Fruit fly (Drosophila melanogaster) S2 (cell line): Measurements from ENCODE around the gene CG13930.

Experiments
- CG8478 ChIP-seq: fragments of >200 bp; optimal IDR thresholded peaks from 2 replicates; lab custom pipeline; 2018
- CTCF ChIP-seq, 2 experiments: fragments of >200 bp; optimal IDR thresholded peaks; 2 replicates each; lab custom pipeline; 2018

DNA sequence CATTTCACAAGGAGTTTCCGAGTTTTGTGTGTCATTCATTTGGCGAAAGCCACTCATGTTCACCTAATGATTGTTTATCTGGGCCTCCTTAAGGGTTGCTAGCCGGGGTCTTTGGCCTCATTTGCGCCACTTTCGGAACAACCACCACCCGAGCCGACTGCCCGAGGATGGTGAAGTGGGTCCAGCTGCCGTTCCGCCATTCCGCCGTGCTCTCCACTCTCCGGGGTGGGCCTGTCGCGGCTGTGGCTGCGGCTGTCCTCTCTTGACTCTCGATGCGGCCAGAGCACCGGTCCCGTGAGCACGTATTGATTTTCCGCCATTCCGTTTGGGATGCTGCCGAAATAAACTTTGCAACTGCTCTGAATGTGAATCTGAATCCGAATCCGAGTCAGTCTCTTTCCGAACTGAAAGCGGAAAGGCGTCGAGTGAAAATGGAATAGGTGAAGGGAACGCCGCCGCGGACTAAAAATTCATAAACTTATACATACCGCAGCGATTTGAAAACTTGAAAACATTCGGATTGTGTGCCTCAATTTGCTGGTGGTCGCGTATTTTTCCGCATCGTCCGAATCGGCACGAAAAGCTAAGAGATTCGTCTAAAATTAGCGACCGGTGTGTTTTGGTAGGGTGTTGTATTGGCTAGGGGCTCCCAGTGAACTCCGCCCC lies 23.7 kb downstream of the CG13930 start, which contains the start of gene CG13920:
- TF ChIP-seq CTCF (optimal IDR thresholded peaks at IDR 0.05; lab: Kevin White, UChicago) (no peak), CG8478 (lab: Kevin White, UChicago) (no peak)
